Fruit fly (Drosophila melanogaster) Kc167 (cell line): Measurements from ENCODE around the gene Sfp96F.

Experiments
- insv ChIP-seq: fragments of >200 bp; optimal IDR thresholded peaks from 3 replicates; lab custom pipeline; 2018; ENCODE audit warnings: missing external identifiers
- psq ChIP-seq: fragments of >200 bp; optimal IDR thresholded peaks from 2 replicates; lab custom pipeline; 2017; ENCODE audit warnings: missing external identifiers

dm6 chr3R:25854825-25855224 is 24.8 kb upstream of the Sfp96F start:
- TF ChIP-seq psq (lab: Kevin White, UChicago), result no peak
- TF ChIP-seq insv, result no peak
